Fruit fly (Drosophila melanogaster) S2 (cell line): ENCODE data around the gene CG6836.

Experiments used
- CG8478 ChIP-seq: fragments of >200 bp; optimal IDR thresholded peaks from 2 replicates; lab custom pipeline; 2018
- CTCF ChIP-seq, 2 experiments: fragments of >200 bp; optimal IDR thresholded peaks; 2 replicates each; lab custom pipeline; 2018

dm6 chr3L:18996030-18996773 is 45.8 kb downstream of the CG6836 start:
- TF ChIP-seq CTCF (optimal IDR thresholded peaks at IDR 0.05; lab: Kevin White, UChicago) (no peak), CG8478 (lab: Kevin White, UChicago) (no peak)
